Worm (Caenorhabditis elegans): ENCODE data around the gene mask-1.
A peak's percentile ranks its signal among the peaks of the same experiment; 100 is the strongest.

mask-1 gene

ce11 chrIV:10337286-10337685 is 37.4 kb upstream of the mask-1 start:
- no peak for TF ChIP-seq lir-3 (tag; optimal IDR thresholded peaks at IDR 0.05; ENCODE audit: poor library complexity)

- TF ChIP-seq swsn-7 (tag; optimal IDR thresholded peaks at IDR 0.05), result peak; percentile 4
- TF ChIP-seq nhr-47 (tag; optimal IDR thresholded peaks at IDR 0.05), result peak; percentile 57
- TF ChIP-seq lsy-2 (tag; optimal IDR thresholded peaks at IDR 0.05), result peak in 1 of 2 experiments; percentile 22
- TF ChIP-seq sptf-1 (tag; optimal IDR thresholded peaks at IDR 0.05), result no peak
- TF ChIP-seq sox-4 (tag; optimal IDR thresholded peaks at IDR 0.05), result peak; percentile 3
- TF ChIP-seq lin-14 (GFP tag; optimal IDR thresholded peaks at IDR 0.05), result peak; percentile 25
- peak; percentile 80 for TF ChIP-seq dsc-1 (tag; optimal IDR thresholded peaks at IDR 0.05)
- TF ChIP-seq Y116A8C.19 (tag; optimal IDR thresholded peaks at IDR 0.05; ENCODE audit: borderline replicate concordance), result no peak
- no peak for TF ChIP-seq lin-39 (tag; optimal IDR thresholded peaks at IDR 0.05)
- TF ChIP-seq hlh-4 (tag; optimal IDR thresholded peaks at IDR 0.05), result peak; percentile 29
- TF ChIP-seq fos-1 (tag; optimal IDR thresholded peaks at IDR 0.05), result no peak
- TF ChIP-seq nhr-71 (tag; optimal IDR thresholded peaks at IDR 0.05), result peak; percentile 68
- TF ChIP-seq pax-3 (tag; optimal IDR thresholded peaks at IDR 0.05), result peak; percentile 46
- no peak for TF ChIP-seq lir-3 (tag; optimal IDR thresholded peaks at IDR 0.05; ENCODE audit: poor library complexity)
- peak; percentile 86 for TF ChIP-seq fkh-8 (tag; optimal IDR thresholded peaks at IDR 0.05)
Measured at ce11 chrIV:10339701-10340100, 35.0 kb upstream of the mask-1 start.

ce11 chrIV:10341618-10342360 is 32.9 kb upstream of the mask-1 start:
- peak in 1 of 3 experiments; percentile 53 for TF ChIP-seq ceh-82 (tag; optimal IDR thresholded peaks at IDR 0.05)
- no peak for TF ChIP-seq F16B12.6 (tag; optimal IDR thresholded peaks at IDR 0.05)
- TF ChIP-seq nhr-19 (GFP tag; conservative IDR thresholded peaks at IDR 0.05), result peak; percentile 36; the same call in 1 of the 2 replicates
- TF ChIP-seq mef-2 (tag; optimal IDR thresholded peaks at IDR 0.05), result peak; percentile 9
- no peak for TF ChIP-seq irx-1 (tag; optimal IDR thresholded peaks at IDR 0.05)
- peak; percentile 72 for TF ChIP-seq rnt-1 (tag; optimal IDR thresholded peaks at IDR 0.05)
- peak; percentile 9 for TF ChIP-seq lin-14 (GFP tag; optimal IDR thresholded peaks at IDR 0.05)
- no peak for TF ChIP-seq unc-98 (GFP tag; IDR thresholded peaks at IDR 0.05)
- no peak for TF ChIP-seq aha-1 (tag; optimal IDR thresholded peaks at IDR 0.05)
- TF ChIP-seq zip-4 (GFP tag; optimal IDR thresholded peaks at IDR 0.05), result no peak
- TF ChIP-seq lir-3 (tag; optimal IDR thresholded peaks at IDR 0.05; ENCODE audit: poor library complexity), result no peak
- peak; percentile 64 for TF ChIP-seq lin-39 (tag; optimal IDR thresholded peaks at IDR 0.05)
- no peak for TF ChIP-seq sox-4 (tag; optimal IDR thresholded peaks at IDR 0.05)
- peak in 1 of 2 experiments; percentile 21 for TF ChIP-seq lsy-2 (tag; optimal IDR thresholded peaks at IDR 0.05)
- TF ChIP-seq unc-86 (tag; optimal IDR thresholded peaks at IDR 0.05), result peak; percentile 62
- TF ChIP-seq sup-37 (GFP tag; optimal IDR thresholded peaks at IDR 0.05), result no peak
- peak; percentile 35 for TF ChIP-seq unc-130 (tag; optimal IDR thresholded peaks at IDR 0.05)
- TF ChIP-seq elt-2 (tag; optimal IDR thresholded peaks at IDR 0.05), result no peak
- peak; percentile 4 for TF ChIP-seq skn-1 (tag; optimal IDR thresholded peaks at IDR 0.05)
- TF ChIP-seq xbp-1 (tag; optimal IDR thresholded peaks at IDR 0.05), result no peak
- peak; percentile 49 for TF ChIP-seq nhr-71 (tag; optimal IDR thresholded peaks at IDR 0.05)
- peak in 1 of 2 experiments; percentile 27 for TF ChIP-seq ztf-11 (tag; optimal IDR thresholded peaks at IDR 0.05)
- TF ChIP-seq ces-1 (GFP tag; optimal IDR thresholded peaks at IDR 0.05), result peak; percentile 34
- TF ChIP-seq mep-1 (tag; optimal IDR thresholded peaks at IDR 0.05), result peak; percentile 30
- TF ChIP-seq ceh-8 (GFP tag; optimal IDR thresholded peaks at IDR 0.05), result no peak
- peak; percentile 48 for TF ChIP-seq fkh-10 (GFP tag; optimal IDR thresholded peaks at IDR 0.05)
- TF ChIP-seq mdl-1 (tag; optimal IDR thresholded peaks at IDR 0.05), result peak in 1 of 2 experiments; percentile 18
- TF ChIP-seq nhr-28 (tag; optimal IDR thresholded peaks at IDR 0.05), result no peak
- no peak for TF ChIP-seq nhr-76 (tag; optimal IDR thresholded peaks at IDR 0.05)
- no peak for TF ChIP-seq lin-35 (GFP tag; optimal IDR thresholded peaks at IDR 0.05)
- TF ChIP-seq tlp-1 (tag; optimal IDR thresholded peaks at IDR 0.05), result no peak
